Fruit fly (Drosophila melanogaster): ENCODE results near the gene CG11755.
A peak's percentile ranks its signal among the peaks of the same experiment; 100 is the strongest.

CG11755 gene

DNA sequence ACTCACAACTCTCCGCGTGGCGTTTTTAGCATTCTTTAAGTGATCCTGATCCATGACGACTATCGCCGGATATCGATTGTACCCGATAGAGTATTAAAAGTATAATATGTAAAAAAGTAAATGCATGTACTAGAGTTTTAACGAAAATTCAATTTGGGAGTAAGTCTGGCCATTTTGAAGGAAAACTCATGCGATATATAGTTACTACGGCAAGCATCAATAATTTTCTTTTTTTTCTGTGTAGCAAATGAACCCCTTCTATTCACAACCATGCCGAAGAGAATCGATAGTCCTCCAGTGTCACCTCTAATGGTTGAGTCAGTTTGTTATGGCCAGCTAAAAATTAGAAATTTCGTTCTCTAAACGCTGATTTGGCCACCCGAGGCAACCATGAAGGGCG is 24.0 kb upstream of the CG11755 start, which contains the start of the genes Sys1 and Dhod (continued):
- TF ChIP-seq jing (GFP tag; optimal IDR thresholded peaks at IDR 0.05): no peak
- peak; percentile 65 for TF ChIP-seq CHES-1-like (GFP tag; optimal IDR thresholded peaks at IDR 0.05)
- no peak for TF ChIP-seq CG16779 (GFP tag; IDR thresholded peaks at IDR 0.05)
- TF ChIP-seq Spps (tag; optimal IDR thresholded peaks at IDR 0.05): peak; percentile 15
- TF ChIP-seq CG3407 (GFP tag; optimal IDR thresholded peaks at IDR 0.05): no peak
- peak; percentile 75 for TF ChIP-seq vvl (GFP tag; IDR thresholded peaks at IDR 0.05)
- peak; percentile 33 for TF ChIP-seq CG18764 (GFP tag; optimal IDR thresholded peaks at IDR 0.05)
- peak; percentile 12 for TF ChIP-seq CG6254 (GFP tag; optimal IDR thresholded peaks at IDR 0.05)
- TF ChIP-seq nerfin-2 (GFP tag; IDR thresholded peaks at IDR 0.05; ENCODE audit: partially characterized antibody): peak; percentile 64; the same call in 1 of the 2 replicates
- peak; percentile 60 for TF ChIP-seq YL-1 (GFP tag; optimal IDR thresholded peaks at IDR 0.05)
- TF ChIP-seq Dip3 (GFP tag; optimal IDR thresholded peaks at IDR 0.05): peak; percentile 77
- TF ChIP-seq gt (GFP tag; IDR thresholded peaks at IDR 0.05): no peak
- no peak for TF ChIP-seq da (GFP tag; optimal IDR thresholded peaks at IDR 0.05)
- peak; percentile 27; the same call in 1 of the 2 replicates for TF ChIP-seq wor (GFP tag; IDR thresholded peaks at IDR 0.05)
- TF ChIP-seq chn (GFP tag; optimal IDR thresholded peaks at IDR 0.05): peak; percentile 56
- peak; percentile 28 for TF ChIP-seq CG17385 (GFP tag; optimal IDR thresholded peaks at IDR 0.05)
- TF ChIP-seq Deaf1 (tag; optimal IDR thresholded peaks at IDR 0.05): peak; percentile 2
- no peak for TF ChIP-seq CG1529 (GFP tag; optimal IDR thresholded peaks at IDR 0.05)
- TF ChIP-seq esg (GFP tag; conservative IDR thresholded peaks at IDR 0.05): peak; percentile 49
- peak; percentile 13 for TF ChIP-seq slou (GFP tag; optimal IDR thresholded peaks at IDR 0.05)
- no peak for TF ChIP-seq CG9797 (GFP tag; optimal IDR thresholded peaks at IDR 0.05)
- peak; percentile 64 for TF ChIP-seq CG9727 (GFP tag; optimal IDR thresholded peaks at IDR 0.05)
- peak in 1 of 2 experiments; percentile 25 for TF ChIP-seq tll (GFP tag; optimal IDR thresholded peaks at IDR 0.05)
- 0 out of 3 replicates have a peak, but pooled peaks have one; percentile 37 for TF ChIP-seq H15 (GFP tag; IDR thresholded peaks at IDR 0.05)
- peak; percentile 51 for TF ChIP-seq CG8290 (GFP tag; optimal IDR thresholded peaks at IDR 0.05)
- peak; percentile 13 to 58 for TF ChIP-seq CG8290 (tag; optimal IDR thresholded peaks at IDR 0.05)
- TF ChIP-seq CG13624 (GFP tag; optimal IDR thresholded peaks at IDR 0.05): peak; percentile 74
- TF ChIP-seq Dek (tag; optimal IDR thresholded peaks at IDR 0.05): peak; percentile 20
- no peak for TF ChIP-seq prd (optimal IDR thresholded peaks at IDR 0.05)
- TF ChIP-seq prd (GFP tag; IDR thresholded peaks at IDR 0.05): peak; percentile 83
- peak; percentile 84 for TF ChIP-seq hbn (GFP tag; IDR thresholded peaks at IDR 0.05; ENCODE audit: partially characterized antibody)
- TF ChIP-seq CG8359 (GFP tag; optimal IDR thresholded peaks at IDR 0.05; ENCODE audit: borderline replicate concordance): no peak
- peak; percentile 38 for TF ChIP-seq HHEX (GFP tag; optimal IDR thresholded peaks at IDR 0.05)
- peak; percentile 58 for TF ChIP-seq Atf6 (GFP tag; IDR thresholded peaks at IDR 0.05)
- TF ChIP-seq CG32532 (GFP tag; IDR thresholded peaks at IDR 0.05): peak; percentile 76
- TF ChIP-seq fu2 (GFP tag; optimal IDR thresholded peaks at IDR 0.05): peak; percentile 63
- peak; percentile 43; the same call in 1 of the 2 replicates for TF ChIP-seq CG10366 (GFP tag; IDR thresholded peaks at IDR 0.05)
- peak; percentile 81 for TF ChIP-seq mam (GFP tag; optimal IDR thresholded peaks at IDR 0.05)
- peak; percentile 36 for TF ChIP-seq CG18619 (GFP tag; optimal IDR thresholded peaks at IDR 0.05)
- TF ChIP-seq ab (GFP tag; optimal IDR thresholded peaks at IDR 0.05): peak; percentile 41
- peak; percentile 52 for TF ChIP-seq gsb-n (tag; optimal IDR thresholded peaks at IDR 0.05)
- peak; percentile 81 for TF ChIP-seq Gug (GFP tag; IDR thresholded peaks at IDR 0.05)
- no peak for TF ChIP-seq toy (GFP tag; IDR thresholded peaks at IDR 0.05)
- TF ChIP-seq mld (GFP tag; IDR thresholded peaks at IDR 0.05; ENCODE audit: partially characterized antibody): 0 out of 3 replicates have a peak, but pooled peaks have one; percentile 10
- no peak for TF ChIP-seq CG17912 (GFP tag; optimal IDR thresholded peaks at IDR 0.05)
- peak; percentile 37 for TF ChIP-seq gro (GFP tag; optimal IDR thresholded peaks at IDR 0.05)
- peak; percentile 40 for TF ChIP-seq unpg (GFP tag; optimal IDR thresholded peaks at IDR 0.05)
- TF ChIP-seq Ets65A (GFP tag): peak; percentile 97
- peak; percentile 69; the same call in 2 of the 3 replicates for TF ChIP-seq zfh1 (GFP tag; IDR thresholded peaks at IDR 0.05)
- TF ChIP-seq Lim3 (GFP tag; IDR thresholded peaks at IDR 0.05): no peak
- TF ChIP-seq lilli (GFP tag; optimal IDR thresholded peaks at IDR 0.05): peak; percentile 89
- TF ChIP-seq CG10959 (GFP tag; IDR thresholded peaks at IDR 0.05): no peak

Data from whole organism, embryonic.